Worm (Caenorhabditis elegans) whole organism, L3 larva: Measurements from ENCODE around the gene srj-53.

ENCODE experiments used
- ZK546.5 ChIP-seq: sonication (generic microtip); optimal IDR thresholded peaks from 2 replicates; lab custom pipeline; 2017; ENCODE audit warnings: missing biosample characterization, missing genetic modification characterization
- aly-2 ChIP-seq: fragments of 150-350 bp; optimal IDR thresholded peaks from 2 replicates; lab custom pipeline; 2014; ENCODE audit warnings: missing biosample characterization, missing genetic modification characterization
- ama-1 ChIP-seq: fragments of 150-350 bp; optimal IDR thresholded peaks from 2 replicates; lab custom pipeline; 2018
- ceh-16 ChIP-seq: sonication (generic microtip); optimal IDR thresholded peaks from 2 replicates; lab custom pipeline; 2017; ENCODE audit warnings: missing biosample characterization, missing genetic modification characterization
- egl-27 ChIP-seq: sonication (generic microtip); optimal IDR thresholded peaks from 4 replicates; lab custom pipeline; 2017; ENCODE audit warnings: missing biosample characterization, missing genetic modification reagents, missing genetic modification characterization
- elt-3 ChIP-seq, 3 experiments: fragments of 150-350 bp in 1 of 3; sonication (generic microtip) in 2 of 3; optimal IDR thresholded peaks; 2 replicates in 2 of 3; 4 replicates in 1 of 3; lab custom pipeline; 2014 to 2017; ENCODE audit warnings: missing biosample characterization in 3 of 3, missing genetic modification characterization in 3 of 3
- jun-1 ChIP-seq: fragments of 150-350 bp; optimal IDR thresholded peaks from 2 replicates; lab custom pipeline; 2014; ENCODE audit warnings: missing biosample characterization, missing genetic modification reagents, missing genetic modification characterization
- mdl-1 ChIP-seq: fragments of 150-350 bp; optimal IDR thresholded peaks from 2 replicates; lab custom pipeline; 2014; ENCODE audit warnings: missing biosample characterization, missing genetic modification characterization
- nfya-1 ChIP-seq: sonication (generic microtip); optimal IDR thresholded peaks from 2 replicates; lab custom pipeline; 2017; ENCODE audit warnings: missing genetic modification characterization, mild to moderate bottlenecking, missing compliant biosample characterization, antibody characterized with exemption, moderate library complexity; ENCODE audit not compliant: insufficient read depth
- nhr-12 ChIP-seq: fragments of 150-350 bp; optimal IDR thresholded peaks from 2 replicates; lab custom pipeline; 2014; ENCODE audit warnings: missing biosample characterization, missing genetic modification characterization
- nhr-77 ChIP-seq: fragments of 150-350 bp; optimal IDR thresholded peaks from 2 replicates; lab custom pipeline; 2014; ENCODE audit warnings: missing biosample characterization, missing genetic modification characterization
- unc-39 ChIP-seq: sonication (generic microtip); optimal IDR thresholded peaks from 4 replicates; lab custom pipeline; 2017; ENCODE audit warnings: missing biosample characterization, missing genetic modification characterization

DNA sequence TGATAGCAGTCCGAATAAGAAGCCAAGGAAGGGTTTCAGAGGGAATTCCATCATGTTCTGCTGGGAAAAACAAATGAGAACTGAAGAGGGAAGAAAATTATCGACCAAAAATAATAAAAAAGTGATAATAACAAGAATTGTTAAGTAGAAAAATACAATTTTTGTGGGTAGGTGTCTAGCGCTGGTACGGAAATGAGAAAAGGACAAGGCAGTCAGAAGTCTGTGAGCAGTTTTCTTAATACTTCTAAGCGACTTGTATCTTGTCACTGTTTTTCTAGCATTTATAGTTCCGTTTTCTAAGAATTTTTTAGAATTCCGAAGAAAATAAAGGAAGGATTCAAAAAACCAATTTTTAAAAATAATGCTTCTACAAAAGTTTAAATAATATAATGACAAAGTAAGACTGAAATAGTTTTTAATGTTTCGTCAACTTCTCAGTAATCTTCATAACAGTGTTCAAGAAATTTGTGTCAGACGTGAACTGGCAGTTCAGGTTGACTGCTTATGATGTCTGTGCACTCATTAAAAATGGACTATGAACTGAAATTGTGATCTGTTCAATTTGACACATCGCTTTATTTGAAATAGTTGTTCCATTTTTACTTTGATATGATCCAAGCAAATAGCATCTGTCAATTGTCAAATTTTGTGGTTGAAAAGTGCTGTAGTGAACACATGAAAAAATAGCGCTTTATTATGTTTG lies 1.7 kb downstream of the srj-53 start, which contains the start of gene srx-4:
- TF ChIP-seq nhr-77 (tag; lab: Kevin White, UChicago) = no peak
- TF ChIP-seq nhr-12 (tag; lab: Kevin White, UChicago) = no peak
- TF ChIP-seq mdl-1 = no peak
- TF ChIP-seq jun-1 (tag; lab: Kevin White, UChicago) = no peak
- TF ChIP-seq unc-39 (tag; lab: Kevin White, UChicago) = no peak
- TF ChIP-seq ZK546.5 (tag; lab: Kevin White, UChicago) = no peak
- TF ChIP-seq nfya-1 = no peak
- TF ChIP-seq aly-2 = no peak
- no peak for TF ChIP-seq elt-3 (tag; optimal IDR thresholded peaks at IDR 0.05; lab: Kevin White, UChicago)
- no peak for TF ChIP-seq ceh-16
- no peak for TF ChIP-seq ama-1
- TF ChIP-seq egl-27 = no peak
